Fruit fly (Drosophila melanogaster) whole organism: ENCODE results near the gene CG33272.

Source experiments
- CG8478 ChIP-seq: fragments of >200 bp; optimal IDR thresholded peaks from 2 replicates; lab custom pipeline; 2018; ENCODE audit warnings: inconsistent platforms
- Dll ChIP-seq: fragments of >200 bp; optimal IDR thresholded peaks from 2 replicates; lab custom pipeline; 2017
- EcR ChIP-seq, 2 experiments: fragments of >200 bp; optimal IDR thresholded peaks; 2 replicates each; lab custom pipeline; 2017; ENCODE audit warnings: missing biosample characterization in 2 of 2, missing genetic modification characterization in 2 of 2, missing genetic modification reagents in 2 of 2
- pan ChIP-seq: fragments of >200 bp; optimal IDR thresholded peaks from 2 replicates; lab custom pipeline; 2017
- psq ChIP-seq: fragments of >200 bp; optimal IDR thresholded peaks from 2 replicates; lab custom pipeline; 2017
- usp ChIP-seq: fragments of >200 bp; optimal IDR thresholded peaks from 2 replicates; lab custom pipeline; 2017; ENCODE audit warnings: missing biosample characterization, missing genetic modification characterization, mixed read lengths

CG33272 gene

DNA sequence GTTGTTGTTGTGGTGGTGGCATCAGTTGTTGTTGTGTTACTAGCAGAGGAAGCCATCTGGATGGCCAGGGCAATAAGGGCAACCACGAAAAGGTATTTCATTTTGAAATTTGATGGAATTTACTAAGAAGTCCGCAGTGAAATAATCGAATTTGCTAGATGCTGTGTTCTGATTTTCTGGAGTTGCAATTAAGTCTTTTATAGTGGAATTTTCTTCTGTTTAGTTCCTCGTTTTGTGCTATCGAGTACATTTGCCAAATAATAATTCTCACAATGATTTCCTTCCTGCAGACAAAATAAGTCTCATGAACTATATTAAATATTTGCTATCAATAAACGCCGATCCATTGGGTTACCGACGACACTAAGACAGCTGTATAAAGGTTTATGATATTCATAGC, at the start of gene CG33272:
Gene CG33272, minus strand, starts transcription at position 101 of the 400 bp plus-strand sequence.
- TF ChIP-seq pan (lab: Kevin White, UChicago) (no peak), EcR (GFP tag; optimal IDR thresholded peaks at IDR 0.05; lab: Kevin White, UChicago) (no peak), psq (lab: Kevin White, UChicago) (no peak), usp (GFP tag; lab: Kevin White, UChicago) (no peak), CG8478 (lab: Kevin White, UChicago) (no peak), Dll (lab: Kevin White, UChicago) (no peak)

DNA sequence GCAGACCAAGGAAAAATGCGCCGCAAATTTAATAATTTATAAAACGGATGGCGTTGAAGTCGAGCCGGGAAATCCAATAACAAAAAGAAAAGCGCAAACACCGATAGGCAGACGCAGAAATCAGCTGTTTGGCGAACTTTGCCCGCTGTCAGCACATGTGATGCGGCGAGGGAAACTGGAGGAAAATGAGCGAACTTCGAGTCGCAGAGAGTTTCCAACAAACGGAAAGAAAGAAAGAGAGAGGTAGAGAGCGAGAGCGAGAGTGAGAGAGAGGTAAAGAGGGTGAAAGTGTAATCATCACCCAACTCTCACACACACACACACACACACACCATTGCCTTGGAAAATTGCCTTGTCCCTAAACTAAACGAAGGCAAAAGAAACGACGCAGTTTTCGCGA, 46.8 kb upstream of the CG33272 start:
- no peak for TF ChIP-seq pan (lab: Kevin White, UChicago)
- no peak for TF ChIP-seq CG8478 (lab: Kevin White, UChicago)
- no peak for TF ChIP-seq usp (GFP tag; lab: Kevin White, UChicago)
- TF ChIP-seq EcR (GFP tag; optimal IDR thresholded peaks at IDR 0.05; lab: Kevin White, UChicago), result no peak
- no peak for TF ChIP-seq Dll (lab: Kevin White, UChicago)
- TF ChIP-seq psq (lab: Kevin White, UChicago), result no peak

DNA sequence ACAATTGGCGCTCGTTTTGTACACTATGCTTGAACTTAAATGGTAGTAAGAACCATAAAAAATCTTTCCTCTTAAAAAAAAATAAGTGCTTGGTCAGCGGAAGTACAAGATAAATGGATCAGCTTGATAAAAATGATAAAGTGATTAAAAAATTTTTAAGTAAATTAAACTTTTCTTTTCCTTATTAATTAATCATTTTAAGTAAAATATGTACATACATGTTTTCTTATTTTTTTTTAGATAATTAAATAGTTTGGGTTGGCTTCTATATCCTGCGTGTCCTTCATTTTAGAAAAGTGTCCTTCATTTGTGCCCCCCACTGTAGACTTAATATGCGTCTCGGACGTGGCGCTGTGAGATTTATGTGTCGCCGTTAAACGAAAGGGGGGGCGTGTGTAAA, 46.2 kb upstream of the CG33272 start:
- TF ChIP-seq EcR (GFP tag; optimal IDR thresholded peaks at IDR 0.05; lab: Kevin White, UChicago), result no peak
- TF ChIP-seq psq (lab: Kevin White, UChicago), result no peak
- TF ChIP-seq usp (GFP tag; lab: Kevin White, UChicago), result no peak
- TF ChIP-seq CG8478 (lab: Kevin White, UChicago), result no peak
- no peak for TF ChIP-seq Dll (lab: Kevin White, UChicago)
- no peak for TF ChIP-seq pan (lab: Kevin White, UChicago)

- TF ChIP-seq usp (GFP tag; lab: Kevin White, UChicago), result no peak
- no peak for TF ChIP-seq EcR (GFP tag; optimal IDR thresholded peaks at IDR 0.05; lab: Kevin White, UChicago)
- no peak for TF ChIP-seq pan (lab: Kevin White, UChicago)
- no peak for TF ChIP-seq Dll (lab: Kevin White, UChicago)
- TF ChIP-seq CG8478 (lab: Kevin White, UChicago), result no peak
Observed at dm6 chr3L:11555662-11556460, 45.5 kb upstream of the CG33272 start.

dm6 chr3L:11554796-11555195, 44.4 kb upstream of the CG33272 start:
- TF ChIP-seq psq (lab: Kevin White, UChicago) (no peak), CG8478 (lab: Kevin White, UChicago) (no peak), Dll (lab: Kevin White, UChicago) (no peak), usp (GFP tag; lab: Kevin White, UChicago) (no peak), pan (lab: Kevin White, UChicago) (no peak), EcR (GFP tag; optimal IDR thresholded peaks at IDR 0.05; lab: Kevin White, UChicago) (no peak)

dm6 chr3L:11554338-11554737, 43.9 kb upstream of the CG33272 start:
- no peak for TF ChIP-seq usp (GFP tag; lab: Kevin White, UChicago)
- no peak for TF ChIP-seq pan (lab: Kevin White, UChicago)
- no peak for TF ChIP-seq CG8478 (lab: Kevin White, UChicago)
- TF ChIP-seq Dll (lab: Kevin White, UChicago), result no peak
- TF ChIP-seq EcR (GFP tag; optimal IDR thresholded peaks at IDR 0.05; lab: Kevin White, UChicago), result no peak
- no peak for TF ChIP-seq psq (lab: Kevin White, UChicago)

dm6 chr3L:11553672-11554068, 43.3 kb upstream of the CG33272 start:
- TF ChIP-seq CG8478 (lab: Kevin White, UChicago) (no peak), EcR (GFP tag; optimal IDR thresholded peaks at IDR 0.05; lab: Kevin White, UChicago) (no peak), usp (GFP tag; lab: Kevin White, UChicago) (no peak), pan (lab: Kevin White, UChicago) (no peak), Dll (lab: Kevin White, UChicago) (no peak), psq (lab: Kevin White, UChicago) (no peak)

DNA sequence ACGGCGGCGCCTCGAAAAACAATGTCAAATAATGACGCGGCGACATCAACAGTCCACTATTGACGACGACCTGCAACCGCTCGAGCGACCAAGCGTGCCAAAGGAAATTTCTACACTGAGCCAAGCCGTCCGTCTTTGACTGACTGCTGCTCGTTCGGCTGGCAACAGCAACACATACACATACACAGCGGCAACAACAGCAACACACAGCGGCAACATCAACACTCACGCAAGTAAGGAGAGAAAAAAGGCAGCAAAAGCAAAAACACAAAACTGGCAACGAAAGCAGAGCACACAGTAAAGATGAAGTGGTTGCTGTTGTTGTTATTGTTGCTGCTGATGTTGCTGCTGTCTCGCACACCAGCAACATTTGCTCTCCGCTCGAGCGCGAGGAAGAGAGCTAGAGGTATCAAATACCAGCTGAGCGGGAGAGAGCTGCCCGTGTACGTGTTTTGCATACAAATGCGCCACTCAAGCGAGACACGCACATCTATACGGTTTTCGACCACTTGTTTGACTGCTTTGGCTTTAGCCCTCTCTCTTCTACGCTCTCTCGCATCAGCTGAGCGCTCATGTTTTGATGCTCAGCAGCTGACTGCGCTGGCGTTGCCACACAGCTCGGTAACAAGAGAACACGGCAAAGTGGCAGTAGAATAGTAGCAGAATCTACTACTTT, 42.7 kb upstream of the CG33272 start:
- TF ChIP-seq Dll (lab: Kevin White, UChicago) (peak; percentile 98), pan (lab: Kevin White, UChicago) (no peak), EcR (GFP tag; optimal IDR thresholded peaks at IDR 0.05; lab: Kevin White, UChicago) (no peak), psq (lab: Kevin White, UChicago) (no peak), usp (GFP tag; lab: Kevin White, UChicago) (no peak), CG8478 (lab: Kevin White, UChicago) (peak; percentile 56)

dm6 chr3L:11551949-11552348, 41.6 kb upstream of the CG33272 start:
- TF ChIP-seq pan (lab: Kevin White, UChicago) (no peak), CG8478 (lab: Kevin White, UChicago) (no peak), psq (lab: Kevin White, UChicago) (no peak), usp (GFP tag; lab: Kevin White, UChicago) (no peak), EcR (GFP tag; optimal IDR thresholded peaks at IDR 0.05; lab: Kevin White, UChicago) (no peak), Dll (lab: Kevin White, UChicago) (no peak)

dm6 chr3L:11550359-11551056, 40.1 kb upstream of the CG33272 start:
- TF ChIP-seq EcR (GFP tag; optimal IDR thresholded peaks at IDR 0.05; lab: Kevin White, UChicago) (no peak), pan (lab: Kevin White, UChicago) (no peak), Dll (lab: Kevin White, UChicago) (no peak), usp (GFP tag; lab: Kevin White, UChicago) (no peak)
